Worm (Caenorhabditis elegans) whole organism, midembryonic: ENCODE results near the gene M60.6.

Experiments
- T22C8.4 ChIP-seq: fragments of 200-800 bp; sonication (Bioruptor generic); IDR thresholded peaks from 2 replicates; pipeline ENCODE4 v1.3.6; 2022; ENCODE audit warnings: missing genetic modification characterization, missing compliant biosample characterization
- cog-1 ChIP-seq: sonication (generic microtip); optimal IDR thresholded peaks from 2 replicates; lab custom pipeline; 2016; ENCODE audit warnings: missing genetic modification characterization, missing compliant biosample characterization
- flt-1 ChIP-seq: fragments of 200-800 bp; sonication (Bioruptor generic); IDR thresholded peaks from 2 replicates; pipeline ENCODE4 v1.3.6; 2022; ENCODE audit warnings: missing genetic modification characterization, missing compliant biosample characterization
- klf-2 ChIP-seq: fragments of 200-800 bp; sonication (Bioruptor generic); conservative IDR thresholded peaks from 2 replicates; pipeline ENCODE4 v1.3.6; 2022; ENCODE audit warnings: missing genetic modification reagents, missing genetic modification characterization, missing compliant biosample characterization
- med-1 ChIP-seq: sonication (generic microtip); optimal IDR thresholded peaks from 2 replicates; lab custom pipeline; 2017; ENCODE audit warnings: missing genetic modification characterization, mild to moderate bottlenecking, missing compliant biosample characterization, antibody characterized with exemption, missing genetic modification reagents; ENCODE audit not compliant: insufficient read depth
- ref-1 ChIP-seq: fragments of 200-800 bp; sonication (Bioruptor generic); conservative IDR thresholded peaks from 2 replicates; pipeline ENCODE4 v1.3.6; 2022; ENCODE audit warnings: missing genetic modification reagents, missing genetic modification characterization, missing compliant biosample characterization
- tab-1 ChIP-seq: fragments of 200-800 bp; sonication (Bioruptor generic); IDR thresholded peaks from 2 replicates; pipeline ENCODE4 v1.3.6; 2022; ENCODE audit warnings: missing genetic modification characterization, missing compliant biosample characterization
- ztf-23 ChIP-seq: fragments of 200-800 bp; sonication (Bioruptor generic); IDR thresholded peaks from 2 replicates; pipeline ENCODE4 v1.3.6; 2022; ENCODE audit warnings: missing genetic modification reagents, missing genetic modification characterization, missing compliant biosample characterization
- ztf-29 ChIP-seq: fragments of 200-800 bp; sonication (Bioruptor generic); IDR thresholded peaks from 2 replicates; pipeline ENCODE4 v1.3.6; 2022; ENCODE audit warnings: missing genetic modification reagents, missing genetic modification characterization, missing compliant biosample characterization

Gene M60.6

ce11 chrX:8230579-8230978 is 21.7 kb downstream of the M60.6 start:
- no peak for TF ChIP-seq flt-1 (GFP tag; lab: Robert Waterston, UW)
- no peak for TF ChIP-seq klf-2 (GFP tag; lab: Robert Waterston, UW)
- no peak for TF ChIP-seq T22C8.4
- TF ChIP-seq ref-1 (GFP tag; lab: Robert Waterston, UW): no peak
- no peak for TF ChIP-seq cog-1
- no peak for TF ChIP-seq ztf-23 (GFP tag; lab: Robert Waterston, UW)
- no peak for TF ChIP-seq ztf-29
- TF ChIP-seq tab-1: no peak
- TF ChIP-seq med-1 (GFP tag; lab: Kevin White, UChicago): no peak

- TF ChIP-seq ztf-23 (GFP tag; lab: Robert Waterston, UW): no peak
- no peak for TF ChIP-seq klf-2 (GFP tag; lab: Robert Waterston, UW)
- TF ChIP-seq med-1 (GFP tag; lab: Kevin White, UChicago): no peak
- no peak for TF ChIP-seq tab-1
- no peak for TF ChIP-seq ref-1 (GFP tag; lab: Robert Waterston, UW)
- no peak for TF ChIP-seq flt-1 (GFP tag; lab: Robert Waterston, UW)
- TF ChIP-seq T22C8.4: no peak
- no peak for TF ChIP-seq cog-1
- TF ChIP-seq ztf-29: no peak
Measured at ce11 chrX:8229221-8229620, 23.0 kb downstream of the M60.6 start.

ce11 chrX:8224916-8225315 is 27.3 kb downstream of the M60.6 start, which contains the start of gene K02A6.2:
K02A6.2 (minus strand) TSS chrX:8225016.
- TF ChIP-seq ztf-23 (GFP tag; lab: Robert Waterston, UW) (no peak), tab-1 (no peak), klf-2 (GFP tag; lab: Robert Waterston, UW) (no peak), cog-1 (no peak), flt-1 (GFP tag; lab: Robert Waterston, UW) (no peak), T22C8.4 (no peak), med-1 (GFP tag; lab: Kevin White, UChicago) (no peak), ztf-29 (no peak), ref-1 (GFP tag; lab: Robert Waterston, UW) (no peak)

ce11 chrX:8219428-8219827 is 32.8 kb downstream of the M60.6 start, which contains the start of gene K02A6.1:
K02A6.1 (plus strand) TSS chrX:8219728.
- no peak for TF ChIP-seq T22C8.4
- no peak for TF ChIP-seq flt-1 (GFP tag; lab: Robert Waterston, UW)
- TF ChIP-seq klf-2 (GFP tag; lab: Robert Waterston, UW): no peak
- TF ChIP-seq cog-1: no peak
- TF ChIP-seq med-1 (GFP tag; lab: Kevin White, UChicago): no peak
- TF ChIP-seq ref-1 (GFP tag; lab: Robert Waterston, UW): no peak
- TF ChIP-seq ztf-23 (GFP tag; lab: Robert Waterston, UW): no peak
- no peak for TF ChIP-seq tab-1
- no peak for TF ChIP-seq ztf-29

- TF ChIP-seq flt-1 (GFP tag; lab: Robert Waterston, UW): no peak
- TF ChIP-seq klf-2 (GFP tag; lab: Robert Waterston, UW): no peak
- TF ChIP-seq ref-1 (GFP tag; lab: Robert Waterston, UW): no peak
- TF ChIP-seq cog-1: no peak
- TF ChIP-seq ztf-23 (GFP tag; lab: Robert Waterston, UW): no peak
Measured at ce11 chrX:8218653-8219052, 33.6 kb downstream of the M60.6 start, which contains the start of gene K02A6.4. K02A6.4 (minus strand) TSS chrX:8218753.

ce11 chrX:8216957-8217356 is 35.3 kb downstream of the M60.6 start:
- TF ChIP-seq cog-1 (no peak), klf-2 (GFP tag; lab: Robert Waterston, UW) (no peak), ztf-23 (GFP tag; lab: Robert Waterston, UW) (no peak), ztf-29 (no peak), ref-1 (GFP tag; lab: Robert Waterston, UW) (no peak), flt-1 (GFP tag; lab: Robert Waterston, UW) (no peak), T22C8.4 (no peak), med-1 (GFP tag; lab: Kevin White, UChicago) (no peak), tab-1 (no peak)

ce11 chrX:8214424-8215115 is 37.7 kb downstream of the M60.6 start, which contains the start of gene C47D2.1:
C47D2.1 (plus strand) TSS chrX:8215065.
- no peak for TF ChIP-seq tab-1
- no peak for TF ChIP-seq ztf-23 (GFP tag; lab: Robert Waterston, UW)
- no peak for TF ChIP-seq klf-2 (GFP tag; lab: Robert Waterston, UW)
- TF ChIP-seq cog-1: no peak
- no peak for TF ChIP-seq flt-1 (GFP tag; lab: Robert Waterston, UW)
- TF ChIP-seq T22C8.4: no peak
- no peak for TF ChIP-seq ref-1 (GFP tag; lab: Robert Waterston, UW)
- TF ChIP-seq med-1 (GFP tag; lab: Kevin White, UChicago): no peak
- TF ChIP-seq ztf-29: no peak

ce11 chrX:8210999-8211398 is 41.3 kb downstream of the M60.6 start, which contains the start of gene cdd-1:
cdd-1 (minus strand) TSS chrX:8211149.
- no peak for TF ChIP-seq cog-1
- no peak for TF ChIP-seq flt-1 (GFP tag; lab: Robert Waterston, UW)
- no peak for TF ChIP-seq klf-2 (GFP tag; lab: Robert Waterston, UW)
- TF ChIP-seq tab-1: no peak
- TF ChIP-seq ztf-23 (GFP tag; lab: Robert Waterston, UW): no peak
- TF ChIP-seq med-1 (GFP tag; lab: Kevin White, UChicago): no peak
- TF ChIP-seq ztf-29: no peak
- no peak for TF ChIP-seq ref-1 (GFP tag; lab: Robert Waterston, UW)
- no peak for TF ChIP-seq T22C8.4

- TF ChIP-seq ref-1 (GFP tag; lab: Robert Waterston, UW): no peak
- no peak for TF ChIP-seq ztf-29
- no peak for TF ChIP-seq flt-1 (GFP tag; lab: Robert Waterston, UW)
- no peak for TF ChIP-seq tab-1
Measured at ce11 chrX:8205919-8206318, 46.3 kb downstream of the M60.6 start.

- TF ChIP-seq ztf-29 (no peak), klf-2 (GFP tag; lab: Robert Waterston, UW) (no peak), flt-1 (GFP tag; lab: Robert Waterston, UW) (no peak), ztf-23 (GFP tag; lab: Robert Waterston, UW) (no peak), cog-1 (no peak)
Measured at ce11 chrX:8204475-8204874, 47.8 kb downstream of the M60.6 start.
